Worm (Caenorhabditis elegans) whole organism, young adult: ENCODE results near the gene K03B4.9.

Source experiments
- egl-44 ChIP-seq: fragments of 200-800 bp; sonication (Bioruptor generic); IDR thresholded peaks from 2 replicates; pipeline ENCODE4 v1.3.6; 2022; ENCODE audit warnings: missing genetic modification reagents, missing genetic modification characterization, missing compliant biosample characterization
- egrh-3 ChIP-seq: fragments of 200-800 bp; sonication (Bioruptor generic); IDR thresholded peaks from 2 replicates; pipeline ENCODE4 v1.3.6; 2022; ENCODE audit warnings: missing genetic modification reagents, missing genetic modification characterization, missing compliant biosample characterization
- ets-4 ChIP-seq: fragments of 200-800 bp; sonication (Bioruptor generic); optimal IDR thresholded peaks from 2 replicates; lab custom pipeline; 2018; ENCODE audit warnings: mild to moderate bottlenecking, missing genetic modification characterization, missing compliant biosample characterization
- lin-35 ChIP-seq, 3 experiments: fragments of 150-350 bp in 2 of 3; sonication (generic microtip) in 1 of 3; optimal IDR thresholded peaks; 2 replicates each; lab custom pipeline; 2014 to 2018; ENCODE audit warnings: missing biosample characterization in 3 of 3, missing genetic modification characterization in 3 of 3, missing genetic modification reagents in 3 of 3
- snpc-4 ChIP-seq, 5 experiments: fragments of 150-350 bp in 1 of 5; sonication (generic microtip) in 4 of 5; optimal IDR thresholded peaks; 2 replicates each; lab custom pipeline; 2014 to 2018; ENCODE audit warnings: missing genetic modification characterization in 5 of 5, missing biosample characterization in 3 of 5, antibody characterized with exemption in 2 of 5, mild to moderate bottlenecking in 2 of 5, missing compliant biosample characterization in 2 of 5, missing genotype in 2 of 5, moderate library complexity in 2 of 5, missing genetic modification reagents in 1 of 5

- TF ChIP-seq egrh-3 (GFP tag; lab: Robert Waterston, UW): no peak
- TF ChIP-seq ets-4: no peak
- no peak for TF ChIP-seq snpc-4 (GFP tag; optimal IDR thresholded peaks at IDR 0.05; lab: Kevin White, UChicago)
- TF ChIP-seq snpc-4 (tag; optimal IDR thresholded peaks at IDR 0.05; lab: Kevin White, UChicago): no peak
- TF ChIP-seq egl-44 (GFP tag; lab: Robert Waterston, UW): no peak
- no peak for TF ChIP-seq lin-35 (GFP tag; optimal IDR thresholded peaks at IDR 0.05; lab: Kevin White, UChicago)
These were observed 29.7 kb downstream of the K03B4.9 start, which contains the start of gene soc-1 for ce11 chrV:4642691-4643090.
